Worm (Caenorhabditis elegans) whole organism, dauer: ENCODE measurements around the gene str-250.

Experiments used
- unc-62 ChIP-seq: sonication (generic microtip); optimal IDR thresholded peaks from 2 replicates; lab custom pipeline; 2017; ENCODE audit warnings: missing biosample characterization, missing genetic modification reagents, missing genetic modification characterization

The str-250 gene

DNA sequence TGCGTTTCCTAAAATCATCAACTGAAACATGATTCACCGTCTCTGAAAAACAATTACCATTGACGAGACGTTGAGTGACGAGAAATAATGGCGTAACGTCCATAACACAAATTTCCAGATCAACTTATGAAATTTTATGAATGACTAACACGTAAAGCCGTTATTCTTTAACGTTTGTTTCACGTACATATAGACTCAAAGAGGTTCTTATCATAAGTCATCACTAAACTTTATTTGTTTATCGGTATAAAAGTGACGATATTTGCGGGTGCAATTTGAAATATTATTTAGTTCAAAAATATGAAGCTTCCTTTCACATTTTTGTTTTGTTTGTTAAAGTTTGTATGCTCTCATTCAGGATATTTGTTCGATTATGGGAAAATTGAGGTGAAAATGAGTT, 19.2 kb upstream of the str-250 start, which contains the start of gene oac-3:
oac-3 (plus strand) TSS at position 301 of the 400 bp plus-strand sequence.
- no peak for TF ChIP-seq unc-62 (GFP tag; lab: Kevin White, UChicago)

DNA sequence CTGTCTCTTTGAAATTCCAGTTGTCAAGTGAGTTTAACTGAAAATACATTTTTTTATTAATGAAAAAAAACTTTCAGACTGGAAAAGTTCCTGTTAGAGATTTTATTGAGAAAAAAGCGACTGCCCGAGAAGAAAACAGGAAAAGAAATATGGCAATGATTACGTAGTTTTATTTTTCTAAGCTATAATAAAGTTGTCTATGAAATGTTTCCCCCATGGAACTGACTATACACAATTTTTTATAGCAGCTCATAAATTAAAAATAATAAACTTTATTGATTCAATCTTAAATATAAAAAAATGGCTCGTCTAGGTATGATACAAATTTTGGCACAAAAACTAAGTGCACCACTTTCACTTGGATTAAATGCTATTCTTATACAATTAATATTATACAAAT, 15.9 kb upstream of the str-250 start, which contains the start of gene C06B3.1:
C06B3.1 (plus strand) TSS at position 301 of the 400 bp plus-strand sequence.
- TF ChIP-seq unc-62 (GFP tag; lab: Kevin White, UChicago), result no peak

DNA sequence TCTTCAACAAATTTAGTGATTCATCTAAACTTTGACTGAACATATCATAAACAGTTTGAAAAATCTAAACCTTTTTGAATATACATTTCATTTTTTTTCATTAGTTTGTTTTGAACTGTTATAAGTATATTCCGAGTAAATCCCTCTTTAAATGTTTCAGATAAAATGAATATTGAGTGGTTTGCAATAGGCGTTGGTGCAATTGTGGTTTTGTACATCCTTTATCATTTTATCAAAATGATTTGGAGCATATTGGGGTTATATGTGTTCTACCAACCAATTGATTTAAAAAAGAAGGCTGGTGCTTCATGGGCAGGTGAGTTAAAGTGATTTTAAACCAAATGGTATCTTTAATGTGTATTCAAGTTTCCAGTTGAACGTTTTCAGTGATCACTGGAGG, 14.0 kb upstream of the str-250 start, which contains the start of gene stdh-3:
stdh-3 (plus strand) TSS at position 166 of the 400 bp plus-strand sequence.
- no peak for TF ChIP-seq unc-62 (GFP tag; lab: Kevin White, UChicago)

DNA sequence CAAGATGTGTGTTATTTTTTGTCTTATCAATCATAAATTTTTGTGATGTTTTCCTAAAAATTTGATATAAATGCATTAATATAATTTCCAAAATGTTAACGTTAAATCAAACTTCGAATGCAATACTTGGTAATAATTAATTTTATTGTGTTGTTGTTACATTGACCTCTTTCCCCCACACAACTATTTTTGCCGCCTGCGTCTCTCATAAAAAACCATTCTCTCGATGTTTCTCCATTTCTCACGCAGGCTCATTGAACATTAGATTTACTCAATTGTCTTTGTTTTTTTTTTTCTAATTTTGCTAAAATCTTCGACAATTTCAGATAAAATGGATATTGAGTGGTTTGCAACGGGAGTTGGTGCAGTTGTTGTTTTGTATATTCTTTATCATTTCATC, 12.3 kb upstream of the str-250 start, which contains the start of gene stdh-1:
stdh-1 (plus strand) TSS at position 327 of the 400 bp plus-strand sequence.
- no peak for TF ChIP-seq unc-62 (GFP tag; lab: Kevin White, UChicago)

DNA sequence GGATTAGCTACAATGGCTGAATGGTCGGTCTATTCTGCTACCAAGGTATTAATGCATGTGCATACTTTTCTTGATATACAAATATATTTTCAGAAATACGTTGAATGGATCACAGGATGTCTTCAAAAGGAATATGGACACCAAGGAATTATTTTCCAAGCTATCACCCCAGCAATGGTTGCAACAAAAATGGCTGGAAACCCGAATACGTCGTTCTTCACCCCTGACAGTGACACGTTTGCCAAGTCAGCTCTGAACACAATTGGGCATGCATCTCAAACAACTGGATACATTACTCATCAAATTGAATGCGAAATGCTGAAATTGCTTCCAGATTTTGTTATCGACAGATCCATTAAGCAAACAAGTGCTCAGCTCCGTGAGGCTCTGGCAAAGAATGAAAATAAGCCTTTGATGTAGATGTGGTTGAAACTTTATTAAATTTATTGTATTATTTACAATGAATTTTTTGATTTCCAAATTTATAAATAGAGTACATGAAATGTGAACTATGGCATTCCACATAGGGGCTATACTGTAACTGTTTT, 10.8 kb upstream of the str-250 start:
- no peak for TF ChIP-seq unc-62 (GFP tag; lab: Kevin White, UChicago)

DNA sequence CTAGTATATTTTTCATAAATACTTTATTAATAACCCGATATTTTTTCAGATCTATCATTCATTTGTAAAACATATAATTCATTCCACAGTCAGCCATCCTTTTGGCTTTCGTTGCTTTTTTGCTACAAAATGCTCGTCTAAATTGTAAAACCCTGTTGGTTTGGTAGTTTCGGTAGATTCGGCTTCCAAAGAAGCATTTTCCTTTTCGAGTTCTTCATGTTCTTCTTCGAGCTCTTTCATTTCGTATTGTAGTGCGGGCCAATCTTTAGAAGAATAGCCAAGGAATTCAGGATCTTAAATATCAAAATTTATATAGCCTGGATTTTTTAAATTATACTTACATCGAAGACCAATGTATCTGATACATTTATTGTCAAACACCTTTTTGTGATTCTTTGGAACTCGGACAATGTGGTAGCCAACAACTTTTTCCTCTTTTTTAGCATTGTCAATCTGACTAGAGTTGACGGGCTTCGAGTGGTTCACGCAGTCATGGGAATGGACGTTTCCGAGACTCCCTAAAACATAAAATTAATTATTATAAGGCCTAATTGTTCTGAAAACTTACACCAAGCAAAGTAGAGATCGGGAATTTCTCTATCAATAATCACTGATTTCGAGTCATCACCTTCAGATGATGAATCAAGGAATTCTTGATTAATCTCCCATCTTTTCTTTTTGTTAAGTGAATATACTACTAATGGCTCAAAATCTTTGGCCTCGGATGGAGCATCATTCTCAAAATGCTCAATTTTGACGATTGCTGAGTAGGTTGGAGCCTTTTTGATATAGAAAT, 10.1 kb upstream of the str-250 start:
- no peak for TF ChIP-seq unc-62 (GFP tag; lab: Kevin White, UChicago)

DNA sequence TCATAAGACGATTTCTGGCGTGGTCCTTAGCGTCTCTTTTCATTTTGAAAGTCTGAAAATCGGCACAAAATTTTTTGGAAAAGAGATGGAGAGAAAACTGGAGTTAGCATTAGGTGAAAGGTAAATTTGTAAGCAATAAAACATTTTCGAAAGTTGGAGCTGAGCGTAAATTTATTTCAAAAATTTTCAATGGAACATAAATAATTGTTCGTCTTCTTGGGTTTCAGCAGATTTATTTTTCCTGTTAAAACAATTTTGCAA, 9.6 kb upstream of the str-250 start, which contains the start of gene C06B3.6:
C06B3.6 (minus strand) TSS at position 52 of the 261 bp plus-strand sequence.
- no peak for TF ChIP-seq unc-62 (GFP tag; lab: Kevin White, UChicago)

DNA sequence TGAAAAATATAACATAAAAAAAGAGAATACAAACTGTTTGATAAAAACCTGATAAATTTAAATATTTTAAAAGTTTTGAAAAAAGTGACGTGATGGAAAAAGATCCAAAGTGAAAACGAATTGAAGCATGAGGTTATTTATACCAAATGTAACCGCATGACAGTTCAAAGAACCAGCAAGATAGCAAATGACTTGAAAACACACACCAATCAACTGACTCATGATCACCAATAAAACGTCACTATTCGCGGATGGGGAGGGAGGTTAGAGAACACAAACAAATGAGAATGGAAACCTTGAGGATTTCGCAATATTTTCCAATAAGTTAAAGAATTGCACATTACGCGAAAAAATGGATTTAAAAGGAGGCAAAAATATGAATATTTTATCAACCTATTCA, 9.0 kb upstream of the str-250 start, which contains the start of gene C06B3.7:
C06B3.7 (plus strand) TSS at position 287 of the 400 bp plus-strand sequence.
- TF ChIP-seq unc-62 (GFP tag; lab: Kevin White, UChicago), result no peak

DNA sequence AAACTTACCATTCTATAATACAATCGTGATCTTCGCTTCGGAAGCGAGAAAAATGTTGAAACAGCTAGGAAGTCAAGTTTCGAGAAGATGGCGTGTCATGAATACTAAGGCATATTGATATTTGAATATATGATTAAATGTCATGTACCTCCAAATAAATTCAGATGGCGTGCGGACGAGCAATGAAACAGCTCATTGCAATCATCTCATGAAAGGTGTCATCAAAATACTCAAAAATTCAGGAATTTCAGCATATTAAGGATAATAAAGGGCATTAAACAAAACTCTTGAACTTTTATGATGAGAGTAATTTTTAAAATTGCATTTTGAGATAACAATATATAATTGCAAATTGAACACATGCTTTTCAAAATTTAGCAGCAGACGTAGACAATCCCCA, 3.1 kb upstream of the str-250 start, which contains the start of gene gcy-32:
gcy-32 (minus strand) TSS at position 101 of the 400 bp plus-strand sequence.
- TF ChIP-seq unc-62 (GFP tag; lab: Kevin White, UChicago), result no peak

DNA sequence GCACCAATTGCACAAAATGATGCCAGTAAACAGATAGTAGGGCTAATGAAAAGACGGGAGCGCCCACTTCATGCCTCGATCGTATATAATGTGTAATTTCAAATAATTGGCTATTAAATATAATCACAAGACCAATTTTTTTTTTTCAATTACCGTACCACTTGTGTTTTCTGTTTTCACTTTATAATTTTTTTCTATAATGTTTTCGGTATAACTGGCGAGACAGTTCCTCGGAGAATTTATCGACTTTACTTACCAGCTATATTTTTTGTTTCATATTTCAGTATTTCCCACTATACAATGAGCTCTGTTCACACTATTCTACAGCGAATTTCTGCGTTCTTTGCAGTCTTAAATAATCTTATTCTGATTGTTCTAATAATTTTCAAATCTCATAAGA, 2.2 kb upstream of the str-250 start, which contains the start of gene str-252:
str-252 (plus strand) TSS at position 301 of the 400 bp plus-strand sequence.
- TF ChIP-seq unc-62 (GFP tag; lab: Kevin White, UChicago), result no peak

DNA sequence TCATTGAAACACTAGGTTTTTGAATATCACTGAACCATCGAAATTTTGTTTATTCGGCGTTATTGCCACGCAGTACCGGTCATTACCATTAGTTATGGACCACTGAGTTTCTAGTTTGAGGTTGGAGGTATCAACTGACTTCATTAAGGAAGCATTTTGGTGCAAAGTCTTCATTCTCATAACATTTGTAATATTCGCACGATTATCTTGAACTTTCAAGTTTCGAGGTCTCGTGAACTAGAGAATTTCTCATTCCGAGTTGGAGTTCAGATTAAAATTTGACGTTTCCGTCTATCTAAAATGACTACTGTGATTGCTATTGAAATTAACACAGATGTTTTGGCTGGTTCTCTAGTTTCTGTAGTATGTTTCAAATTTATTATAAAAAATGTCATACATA, 2.3 kb downstream of the str-250 start, which contains the start of gene srx-42:
srx-42 (plus strand) TSS at position 301 of the 400 bp plus-strand sequence.
- no peak for TF ChIP-seq unc-62 (GFP tag; lab: Kevin White, UChicago)

DNA sequence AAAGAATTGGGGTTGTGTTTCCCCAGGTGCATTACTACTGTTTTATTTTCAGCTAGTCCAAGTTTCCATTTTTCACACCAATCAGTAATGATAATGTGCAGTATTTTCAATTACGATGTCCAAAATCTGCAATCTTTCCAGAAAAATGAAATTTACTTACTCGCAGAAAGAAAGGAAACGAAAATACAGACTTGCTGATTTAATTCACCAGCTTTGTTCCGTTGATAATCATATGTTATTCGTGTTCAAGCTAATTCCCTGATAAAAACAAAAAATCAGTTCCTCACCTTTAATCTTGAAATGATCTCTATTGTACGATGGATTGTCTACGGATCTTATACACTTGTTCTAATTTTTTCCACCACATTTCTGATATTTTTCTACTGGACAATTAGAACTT, 5.4 kb downstream of the str-250 start, which contains the start of gene srxa-11:
srxa-11 (plus strand) TSS at position 301 of the 400 bp plus-strand sequence.
- TF ChIP-seq unc-62 (GFP tag; lab: Kevin White, UChicago), result no peak

DNA sequence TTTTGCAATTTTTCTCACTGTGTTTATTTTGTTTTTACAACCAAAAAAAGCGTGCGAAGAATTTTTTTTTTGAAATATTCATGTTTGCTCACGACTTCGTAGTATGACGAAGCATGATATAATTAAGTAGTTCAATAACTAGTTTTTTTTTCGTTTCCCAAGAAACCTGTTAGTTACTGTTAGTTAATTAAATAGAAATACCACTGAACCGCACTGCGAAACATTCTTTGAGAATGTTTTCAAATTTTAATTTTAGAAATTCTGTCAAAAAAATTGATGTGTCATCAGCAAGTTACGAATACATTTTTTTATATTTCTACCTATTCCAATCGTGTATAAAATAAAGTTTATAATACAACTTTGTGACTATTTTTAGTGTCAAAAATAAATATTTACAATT, 8.0 kb downstream of the str-250 start, which contains the start of gene srxa-12:
srxa-12 (plus strand) TSS at position 301 of the 400 bp plus-strand sequence.
- no peak for TF ChIP-seq unc-62 (GFP tag; lab: Kevin White, UChicago)

DNA sequence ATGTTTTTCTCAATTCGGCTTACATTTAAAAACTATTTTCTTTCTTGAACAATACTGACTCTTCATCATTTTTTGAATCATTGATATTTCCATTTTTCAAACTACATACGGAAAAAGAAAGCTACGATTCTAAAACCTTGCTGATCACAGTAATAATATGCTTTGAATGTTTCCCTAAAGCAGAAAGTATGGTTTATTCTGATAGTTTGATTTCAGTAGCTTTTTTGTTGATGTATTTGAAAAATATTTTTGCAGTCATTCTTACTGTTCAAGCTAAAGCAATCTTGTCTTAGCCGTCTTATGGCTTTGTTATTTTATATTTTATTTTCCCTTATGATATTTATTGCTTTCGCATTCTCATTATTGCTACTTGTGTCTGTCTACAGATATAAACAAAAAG, 11.1 kb downstream of the str-250 start, which contains the start of gene srxa-13:
srxa-13 (plus strand) TSS at position 301 of the 400 bp plus-strand sequence.
- no peak for TF ChIP-seq unc-62 (GFP tag; lab: Kevin White, UChicago)

DNA sequence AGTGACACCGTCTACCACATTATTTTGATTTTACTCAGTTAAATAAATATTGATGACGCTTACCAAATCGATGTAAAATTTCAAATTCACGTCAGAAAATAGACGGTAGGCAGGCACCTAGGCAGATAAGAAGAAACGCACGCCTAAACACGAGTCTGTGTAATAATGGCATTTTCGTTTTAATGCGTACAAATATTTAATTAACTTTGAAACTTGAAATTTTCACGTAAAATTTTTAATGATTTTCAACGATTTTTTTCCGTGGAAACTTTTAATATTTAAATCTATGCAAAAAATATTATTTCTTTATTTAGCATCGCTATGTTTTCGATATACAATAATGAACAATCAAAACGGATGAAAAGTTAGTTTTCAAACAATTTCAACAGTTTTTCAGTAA, 12.8 kb downstream of the str-250 start, which contains the start of gene C06B3.16:
C06B3.16 (plus strand) TSS at position 301 of the 400 bp plus-strand sequence.
- TF ChIP-seq unc-62 (GFP tag; lab: Kevin White, UChicago), result no peak

DNA sequence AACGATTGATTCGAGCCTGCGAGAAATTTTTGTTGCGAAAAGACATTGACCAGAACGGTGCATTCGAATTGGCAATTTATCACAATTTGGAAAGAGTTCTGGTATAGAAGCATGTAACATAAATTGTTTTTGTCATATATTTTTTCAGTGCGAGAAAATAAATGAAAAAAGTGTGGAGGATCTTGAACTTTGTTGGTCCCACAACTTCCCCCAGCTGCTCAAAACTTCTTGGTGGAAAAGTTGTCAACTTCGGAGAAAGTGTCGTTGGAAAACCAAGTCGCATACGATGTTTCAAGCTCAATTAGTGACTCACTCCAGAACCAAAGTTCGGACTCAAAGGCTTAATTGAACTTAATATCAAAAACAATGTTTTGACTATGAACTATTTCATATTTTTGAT, 13.5 kb downstream of the str-250 start:
- no peak for TF ChIP-seq unc-62 (GFP tag; lab: Kevin White, UChicago)
